Worm (Caenorhabditis elegans): ENCODE results near the gene kin-9.
"Not testable (repeated sequence)": the region's sequence is repeated elsewhere in the genome, so short reads cannot be mapped to it uniquely, and the experiment has no call there.

The kin-9 gene

ce11 chrX:8406815-8407214 lies 25.6 kb upstream of the kin-9 start:
- TF ChIP-seq hlh-1 (tag; optimal IDR thresholded peaks at IDR 0.05) (no peak), nhr-76 (tag; optimal IDR thresholded peaks at IDR 0.05) (no peak), elt-1 (tag; optimal IDR thresholded peaks at IDR 0.05; ENCODE audit: borderline replicate concordance, insufficient read depth) (no peak), cnd-1 (tag; optimal IDR thresholded peaks at IDR 0.05) (no peak), mab-5 (tag; optimal IDR thresholded peaks at IDR 0.05) (no peak), mls-2 (tag; optimal IDR thresholded peaks at IDR 0.05) (no peak), elt-3 (tag; optimal IDR thresholded peaks at IDR 0.05) (no peak), ceh-39 (tag; optimal IDR thresholded peaks at IDR 0.05) (no peak), tbx-8 (GFP tag; optimal IDR thresholded peaks at IDR 0.05) (no peak), ceh-43 (GFP tag; optimal IDR thresholded peaks at IDR 0.05) (no peak), snpc-4 (tag; optimal IDR thresholded peaks at IDR 0.05) (no peak), unc-62 (GFP tag; optimal IDR thresholded peaks at IDR 0.05) (no peak), pha-4 (tag; optimal IDR thresholded peaks at IDR 0.05) (no peak), bed-3 (GFP tag; optimal IDR thresholded peaks at IDR 0.05) (no peak), ham-2 (GFP tag; optimal IDR thresholded peaks at IDR 0.05) (no peak), ztf-11 (tag; optimal IDR thresholded peaks at IDR 0.05) (no peak)

ce11 chrX:8408267-8408666 lies 24.2 kb upstream of the kin-9 start, which contains the start of gene sulp-3:
sulp-3 (minus strand) TSS chrX:8408367.
- TF ChIP-seq sptf-1 (tag; optimal IDR thresholded peaks at IDR 0.05) (no peak), mab-5 (tag; optimal IDR thresholded peaks at IDR 0.05) (no peak), ceh-83 (GFP tag; optimal IDR thresholded peaks at IDR 0.05) (no peak), mls-2 (tag; optimal IDR thresholded peaks at IDR 0.05) (no peak), unc-39 (tag; optimal IDR thresholded peaks at IDR 0.05) (no peak), nhr-76 (tag; optimal IDR thresholded peaks at IDR 0.05) (no peak), elt-3 (tag; optimal IDR thresholded peaks at IDR 0.05) (no peak), bed-3 (GFP tag; optimal IDR thresholded peaks at IDR 0.05) (no peak), ham-2 (GFP tag; optimal IDR thresholded peaks at IDR 0.05) (no peak), ces-1 (GFP tag; optimal IDR thresholded peaks at IDR 0.05) (no peak), blmp-1 (tag; optimal IDR thresholded peaks at IDR 0.05) (no peak), nhr-237 (tag; optimal IDR thresholded peaks at IDR 0.05) (no peak)

ce11 chrX:8410754-8411153 lies 21.7 kb upstream of the kin-9 start, which contains the start of gene F08F1.9:
F08F1.9 (minus strand) TSS chrX:8410854.
- TF ChIP-seq lin-32 (GFP tag; optimal IDR thresholded peaks at IDR 0.05); mep-1 (tag; optimal IDR thresholded peaks at IDR 0.05); blmp-1 (tag; optimal IDR thresholded peaks at IDR 0.05): not testable (repeated sequence)

- TF ChIP-seq sptf-1 (tag; optimal IDR thresholded peaks at IDR 0.05) (no peak), ceh-43 (GFP tag; optimal IDR thresholded peaks at IDR 0.05) (no peak), lsy-2 (tag; optimal IDR thresholded peaks at IDR 0.05) (no peak), mls-2 (tag; optimal IDR thresholded peaks at IDR 0.05) (no peak), ham-2 (GFP tag; optimal IDR thresholded peaks at IDR 0.05) (no peak), ceh-39 (tag; optimal IDR thresholded peaks at IDR 0.05) (no peak), elt-3 (tag; optimal IDR thresholded peaks at IDR 0.05) (no peak), unc-39 (tag; optimal IDR thresholded peaks at IDR 0.05) (no peak), nhr-12 (tag; optimal IDR thresholded peaks at IDR 0.05) (no peak), M03D4.4 (tag; optimal IDR thresholded peaks at IDR 0.05) (no peak), hlh-1 (tag; optimal IDR thresholded peaks at IDR 0.05) (no peak), elt-1 (tag; optimal IDR thresholded peaks at IDR 0.05; ENCODE audit: borderline replicate concordance, insufficient read depth) (no peak), blmp-1 (tag; optimal IDR thresholded peaks at IDR 0.05) (no peak), cnd-1 (tag; optimal IDR thresholded peaks at IDR 0.05) (no peak), lin-32 (GFP tag; optimal IDR thresholded peaks at IDR 0.05) (no peak), snpc-4 (tag; optimal IDR thresholded peaks at IDR 0.05) (no peak)
Measured at ce11 chrX:8413130-8413529, 19.3 kb upstream of the kin-9 start, which contains the start of gene F08F1.4. F08F1.4 (plus strand) TSS chrX:8413430.

- TF ChIP-seq zip-8 (tag; optimal IDR thresholded peaks at IDR 0.05) = peak; percentile 25
- no peak for TF ChIP-seq tbx-8 (GFP tag; optimal IDR thresholded peaks at IDR 0.05)
- TF ChIP-seq cnd-1 (tag; optimal IDR thresholded peaks at IDR 0.05) = no peak
- no peak for TF ChIP-seq bed-3 (GFP tag; optimal IDR thresholded peaks at IDR 0.05)
- TF ChIP-seq nhr-237 (tag; optimal IDR thresholded peaks at IDR 0.05) = no peak
- TF ChIP-seq ceh-39 (tag; optimal IDR thresholded peaks at IDR 0.05) = peak; percentile 40
- peak; percentile 63 for TF ChIP-seq nhr-2 (tag; optimal IDR thresholded peaks at IDR 0.05)
- no peak for TF ChIP-seq mab-5 (tag; optimal IDR thresholded peaks at IDR 0.05)
- TF ChIP-seq unc-62 (GFP tag; optimal IDR thresholded peaks at IDR 0.05) = no peak
- no peak for TF ChIP-seq mls-2 (tag; optimal IDR thresholded peaks at IDR 0.05)
- TF ChIP-seq sem-2 (GFP tag; optimal IDR thresholded peaks at IDR 0.05) = no peak
- no peak for TF ChIP-seq nhr-28 (tag; optimal IDR thresholded peaks at IDR 0.05)
Measured at ce11 chrX:8416819-8417218, 15.6 kb upstream of the kin-9 start, which contains the start of gene ced-8. ced-8 (minus strand) TSS chrX:8416919.
